Worm (Caenorhabditis elegans) whole organism, L4 larva: ENCODE data around the gene lyst-1.
A peak's percentile ranks its signal among the peaks of the same experiment; 100 is the strongest.

Experiments
- F10B5.3 ChIP-seq: sonication (generic microtip); optimal IDR thresholded peaks from 2 replicates; lab custom pipeline; 2016; ENCODE audit warnings: mild to moderate bottlenecking, missing genetic modification characterization, missing compliant biosample characterization
- F26F4.8 ChIP-seq: fragments of 200-800 bp; sonication (Bioruptor generic); conservative IDR thresholded peaks from 2 replicates; pipeline ENCODE4 v1.3.6; 2022; ENCODE audit warnings: missing genetic modification characterization, missing compliant biosample characterization
- F49E8.2 ChIP-seq: sonication (generic microtip); optimal IDR thresholded peaks from 2 replicates; lab custom pipeline; 2016; ENCODE audit warnings: missing compliant biosample characterization, mild to moderate bottlenecking, missing genetic modification characterization, borderline replicate concordance
- T20F7.1 ChIP-seq: fragments of 200-800 bp; sonication (Bioruptor generic); optimal IDR thresholded peaks from 2 replicates; lab custom pipeline; 2018; ENCODE audit warnings: mild to moderate bottlenecking, missing genetic modification characterization, missing compliant biosample characterization
- T26A8.4 ChIP-seq: fragments of 200-800 bp; sonication (Bioruptor generic); IDR thresholded peaks from 2 replicates; pipeline ENCODE4 v1.3.6; 2022; ENCODE audit warnings: missing genetic modification characterization, missing compliant biosample characterization
- Y105C5A.15 ChIP-seq: fragments of 200-800 bp; sonication (Bioruptor generic); IDR thresholded peaks from 2 replicates; pipeline ENCODE4 v1.3.6; 2022; ENCODE audit warnings: missing genetic modification characterization, missing compliant biosample characterization
- Y75B8A.6 ChIP-seq: fragments of 200-800 bp; sonication (Bioruptor generic); IDR thresholded peaks from 2 replicates; pipeline ENCODE4 v1.3.6; 2022; ENCODE audit warnings: missing genetic modification reagents, missing genetic modification characterization, missing compliant biosample characterization
- ZK337.2 ChIP-seq: fragments of 200-800 bp; sonication (Bioruptor generic); IDR thresholded peaks from 2 replicates; pipeline ENCODE4 v1.3.6; 2022; ENCODE audit warnings: missing genetic modification reagents, missing genetic modification characterization, missing compliant biosample characterization
- ZK546.5 ChIP-seq, 2 experiments: sonication (generic microtip); optimal IDR thresholded peaks; 2 replicates each; lab custom pipeline; 2017; ENCODE audit warnings: missing biosample characterization in 2 of 2, missing genetic modification characterization in 2 of 2
- aha-1 ChIP-seq: fragments of 150-350 bp; peaks from one replicate; lab custom pipeline; 2014; ENCODE audit warnings: missing biosample characterization, missing genetic modification characterization
- ama-1 ChIP-seq: fragments of 150-350 bp; optimal IDR thresholded peaks from 2 replicates; lab custom pipeline; 2014; ENCODE audit warnings: inconsistent platforms, mixed read lengths
- attf-4 ChIP-seq: sonication (generic microtip); optimal IDR thresholded peaks from 3 replicates; lab custom pipeline; 2017; ENCODE audit warnings: missing biosample characterization, missing genetic modification characterization
- ceh-44 ChIP-seq: fragments of 200-800 bp; sonication (Bioruptor generic); IDR thresholded peaks from 2 replicates; pipeline ENCODE4 v1.3.6; 2022; ENCODE audit warnings: missing genetic modification reagents, missing genetic modification characterization, missing compliant biosample characterization
- ceh-62 ChIP-seq: sonication (generic microtip); optimal IDR thresholded peaks from 2 replicates; lab custom pipeline; 2017; ENCODE audit warnings: missing biosample characterization, missing genetic modification characterization
- ces-1 ChIP-seq: fragments of 150-350 bp; sonication (generic microtip); optimal IDR thresholded peaks from 4 replicates; lab custom pipeline; 2014; ENCODE audit warnings: missing biosample characterization, missing genetic modification reagents, missing genetic modification characterization
- daf-16 ChIP-seq, 3 experiments: sonication (generic microtip); optimal IDR thresholded peaks; 2 replicates each; lab custom pipeline; 2016 to 2017; ENCODE audit warnings: missing genetic modification characterization in 3 of 3, missing genetic modification reagents in 3 of 3, mild to moderate bottlenecking in 2 of 3, missing compliant biosample characterization in 2 of 3, missing biosample characterization in 1 of 3, moderate library complexity in 1 of 3
- daf-19 ChIP-seq: fragments of 200-800 bp; sonication (Bioruptor generic); conservative IDR thresholded peaks from 2 replicates; pipeline ENCODE4 v1.3.6; 2022; ENCODE audit warnings: missing genetic modification characterization, missing compliant biosample characterization
- daf-8 ChIP-seq: fragments of 200-800 bp; sonication (Bioruptor generic); IDR thresholded peaks from 2 replicates; pipeline ENCODE4 v1.3.6; 2022; ENCODE audit warnings: missing genetic modification characterization, missing compliant biosample characterization
- egl-27 ChIP-seq: sonication (generic microtip); optimal IDR thresholded peaks from 3 replicates; lab custom pipeline; 2017; ENCODE audit warnings: missing biosample characterization, missing genetic modification reagents, missing genetic modification characterization
- gei-8 ChIP-seq: fragments of 200-800 bp; sonication (Bioruptor generic); optimal IDR thresholded peaks from 2 replicates; lab custom pipeline; 2018; ENCODE audit warnings: mild to moderate bottlenecking, missing genetic modification characterization, missing compliant biosample characterization
- hlh-11 ChIP-seq: fragments of 200-800 bp; sonication (Bioruptor generic); optimal IDR thresholded peaks from 2 replicates; lab custom pipeline; 2018; ENCODE audit warnings: mild to moderate bottlenecking, missing genetic modification characterization, missing compliant biosample characterization
- hmg-1.1 ChIP-seq: fragments of 200-800 bp; sonication (Bioruptor generic); IDR thresholded peaks from 2 replicates; pipeline ENCODE4 v1.3.6; 2022; ENCODE audit warnings: missing genetic modification reagents, missing genetic modification characterization, missing compliant biosample characterization
- lim-7 ChIP-seq: fragments of 200-800 bp; sonication (Bioruptor generic); IDR thresholded peaks from 2 replicates; pipeline ENCODE4 v1.3.6; 2022; ENCODE audit warnings: missing genetic modification characterization, missing compliant biosample characterization
- lin-1 ChIP-seq: fragments of 200-800 bp; sonication (Bioruptor generic); IDR thresholded peaks from 2 replicates; pipeline ENCODE4 v1.3.6; 2022; ENCODE audit warnings: missing genetic modification reagents, missing genetic modification characterization, missing compliant biosample characterization
- lin-13 ChIP-seq: fragments of 150-350 bp; optimal IDR thresholded peaks from 2 replicates; lab custom pipeline; 2014; ENCODE audit warnings: missing biosample characterization, missing genetic modification reagents, missing genetic modification characterization
- lin-15B ChIP-seq: fragments of 150-350 bp; sonication (generic microtip); optimal IDR thresholded peaks from 3 replicates; lab custom pipeline; 2014; ENCODE audit warnings: missing biosample characterization, missing genetic modification characterization
- lin-29 ChIP-seq: fragments of 200-800 bp; sonication (Bioruptor generic); IDR thresholded peaks from 2 replicates; pipeline ENCODE4 v1.3.6; 2022; ENCODE audit warnings: missing genetic modification reagents, missing genetic modification characterization, missing compliant biosample characterization
- lin-38 ChIP-seq: fragments of 200-800 bp; sonication (Bioruptor generic); IDR thresholded peaks from 2 replicates; pipeline ENCODE4 v1.3.6; 2022; ENCODE audit warnings: missing genetic modification reagents, missing genetic modification characterization, missing compliant biosample characterization
- lin-39 ChIP-seq: fragments of 150-350 bp; optimal IDR thresholded peaks from 2 replicates; lab custom pipeline; 2014; ENCODE audit warnings: missing biosample characterization, missing genetic modification reagents, missing genetic modification characterization
- lir-3 ChIP-seq: sonication (generic microtip); optimal IDR thresholded peaks from 2 replicates; lab custom pipeline; 2016; ENCODE audit warnings: mild to moderate bottlenecking, missing genetic modification characterization, missing compliant biosample characterization
- lsy-2 ChIP-seq, 2 experiments: fragments of 150-350 bp in 1 of 2; sonication (generic microtip) in 1 of 2; optimal IDR thresholded peaks; 2 replicates each; lab custom pipeline; 2014 to 2017; ENCODE audit warnings: missing biosample characterization in 2 of 2, missing genetic modification characterization in 2 of 2
- madf-5 ChIP-seq, 2 experiments: fragments of 200-800 bp; sonication (Bioruptor generic); IDR thresholded peaks; 2 replicates each; pipeline ENCODE4 v1.3.6; 2022; ENCODE audit warnings: missing compliant biosample characterization in 2 of 2, missing genetic modification characterization in 2 of 2
- mdl-1 ChIP-seq, 2 experiments: fragments of 150-350 bp in 1 of 2; sonication (generic microtip) in 1 of 2; optimal IDR thresholded peaks; 2 replicates each; lab custom pipeline; 2014 to 2017; ENCODE audit warnings: missing biosample characterization in 2 of 2, missing genetic modification characterization in 2 of 2
- mes-2 ChIP-seq: sonication (generic microtip); optimal IDR thresholded peaks from 2 replicates; lab custom pipeline; 2016; ENCODE audit warnings: missing genotype, mild to moderate bottlenecking, missing genetic modification characterization, missing compliant biosample characterization; ENCODE audit not compliant: poor library complexity, severe bottlenecking
- mxl-3 ChIP-seq: fragments of 200-800 bp; sonication (Bioruptor generic); optimal IDR thresholded peaks from 2 replicates; lab custom pipeline; 2018; ENCODE audit warnings: mild to moderate bottlenecking, missing genetic modification characterization, missing compliant biosample characterization
- nhr-25 ChIP-seq: sonication (generic microtip); optimal IDR thresholded peaks from 2 replicates; lab custom pipeline; 2017; ENCODE audit warnings: missing genetic modification characterization, mild to moderate bottlenecking, missing compliant biosample characterization, antibody characterized with exemption, moderate library complexity, borderline replicate concordance; ENCODE audit not compliant: insufficient read depth
- nhr-48 ChIP-seq: sonication (generic microtip); optimal IDR thresholded peaks from 2 replicates; lab custom pipeline; 2016; ENCODE audit warnings: mild to moderate bottlenecking, missing genetic modification characterization, missing compliant biosample characterization
- nhr-77 ChIP-seq: fragments of 150-350 bp; optimal IDR thresholded peaks from 2 replicates; lab custom pipeline; 2014; ENCODE audit warnings: missing biosample characterization, missing genetic modification characterization
- php-3 ChIP-seq: fragments of 200-800 bp; sonication (Bioruptor generic); IDR thresholded peaks from 2 replicates; pipeline ENCODE4 v1.3.6; 2022; ENCODE audit warnings: missing genetic modification reagents, missing genetic modification characterization, missing compliant biosample characterization
- rbr-2 ChIP-seq: sonication (generic microtip); optimal IDR thresholded peaks from 2 replicates; lab custom pipeline; 2016; ENCODE audit warnings: missing genotype, missing genetic modification characterization, missing compliant biosample characterization
- sdz-12 ChIP-seq: fragments of 200-800 bp; sonication (Bioruptor generic); optimal IDR thresholded peaks from 2 replicates; lab custom pipeline; 2018; ENCODE audit warnings: mild to moderate bottlenecking, missing genetic modification characterization, missing compliant biosample characterization
- set-16 ChIP-seq: fragments of 200-800 bp; sonication (Bioruptor generic); IDR thresholded peaks from 2 replicates; pipeline ENCODE4 v1.3.6; 2022; ENCODE audit warnings: missing genetic modification reagents, missing genetic modification characterization, missing compliant biosample characterization
- skn-1 ChIP-seq: fragments of 150-350 bp; optimal IDR thresholded peaks from 2 replicates; lab custom pipeline; 2014; ENCODE audit warnings: missing biosample characterization, missing genetic modification characterization
- spr-3 ChIP-seq: fragments of 200-800 bp; sonication (Bioruptor generic); optimal IDR thresholded peaks from 2 replicates; lab custom pipeline; 2018; ENCODE audit warnings: mild to moderate bottlenecking, missing genetic modification characterization, missing compliant biosample characterization
- tra-1 ChIP-seq: fragments of 200-800 bp; sonication (Bioruptor generic); IDR thresholded peaks from 2 replicates; pipeline ENCODE4 v1.3.6; 2022; ENCODE audit warnings: missing genetic modification reagents, missing genetic modification characterization, missing compliant biosample characterization
- unc-130 ChIP-seq: sonication (generic microtip); optimal IDR thresholded peaks from 2 replicates; lab custom pipeline; 2016; ENCODE audit warnings: missing genetic modification reagents, missing genetic modification characterization, missing compliant biosample characterization
- unc-62 ChIP-seq, 3 experiments: fragments of 150-350 bp in 1 of 3; sonication (generic microtip); optimal IDR thresholded peaks in 2 of 3; peaks in 1 of 3; 1 replicate in 1 of 3; 2 replicates in 2 of 3; lab custom pipeline; 2014 to 2017; ENCODE audit warnings: missing biosample characterization in 3 of 3, missing genetic modification characterization in 3 of 3, missing genetic modification reagents in 3 of 3, missing genotype in 1 of 3
- ztf-7 ChIP-seq: fragments of 150-350 bp; optimal IDR thresholded peaks from 2 replicates; lab custom pipeline; 2014; ENCODE audit warnings: missing biosample characterization, missing genetic modification characterization

Gene lyst-1

ce11 chrX:12171631-12172348 lies 30.8 kb upstream of the lyst-1 start, which contains the start of gene F57G12.1 (continued):
- TF ChIP-seq mxl-3 (GFP tag; lab: Kevin White, UChicago) = peak; percentile 85
- TF ChIP-seq ama-1 (lab: Kevin White, UChicago) = peak; percentile 92
- TF ChIP-seq Y105C5A.15 (GFP tag; lab: Robert Waterston, UW) = no peak
- peak in 1 of 2 experiments; percentile 100 for TF ChIP-seq unc-62 (GFP tag; optimal IDR thresholded peaks at IDR 0.05 in 1 of 2; lab: Kevin White, UChicago)
- TF ChIP-seq unc-62 (tag; optimal IDR thresholded peaks at IDR 0.05; lab: Kevin White, UChicago) = no peak
- no peak for TF ChIP-seq attf-4 (tag; lab: Kevin White, UChicago)
- peak; percentile 70 to 87 for TF ChIP-seq mdl-1 (tag; optimal IDR thresholded peaks at IDR 0.05; lab: Kevin White, UChicago)
- peak; percentile 8; the same call in 1 of the 2 replicates for TF ChIP-seq Y75B8A.6 (GFP tag; lab: Robert Waterston, UW)
- TF ChIP-seq lin-39 (tag; lab: Kevin White, UChicago) = no peak
- TF ChIP-seq mes-2 (tag; lab: Kevin White, UChicago) = peak; percentile 67
- TF ChIP-seq rbr-2 (tag; lab: Kevin White, UChicago) = peak; percentile 56
- peak; percentile 46; the same call in 1 of the 2 replicates for TF ChIP-seq lin-38 (GFP tag; lab: Robert Waterston, UW)
- TF ChIP-seq php-3 (GFP tag; lab: Robert Waterston, UW) = 0 out of 2 replicates have a peak, but pooled peaks have one; percentile 54
- TF ChIP-seq daf-19 (GFP tag; lab: Robert Waterston, UW) = no peak
- TF ChIP-seq gei-8 (GFP tag; lab: Kevin White, UChicago) = no peak
- no peak for TF ChIP-seq lin-15B
- TF ChIP-seq ztf-7 = no peak
- TF ChIP-seq unc-130 (GFP tag; lab: Kevin White, UChicago) = no peak
- TF ChIP-seq T20F7.1 (GFP tag; lab: Kevin White, UChicago) = no peak
- peak; percentile 61 for TF ChIP-seq spr-3 (GFP tag; lab: Kevin White, UChicago)
- no peak for TF ChIP-seq F10B5.3 (tag; lab: Kevin White, UChicago)
- TF ChIP-seq skn-1 (tag; lab: Kevin White, UChicago) = no peak
- peak; percentile 91 for TF ChIP-seq hmg-1.1
- TF ChIP-seq lin-29 (GFP tag; lab: Robert Waterston, UW) = no peak
- no peak for TF ChIP-seq egl-27
- peak in 1 of 2 experiments; percentile 8 for TF ChIP-seq daf-16 (GFP tag; optimal IDR thresholded peaks at IDR 0.05; lab: Kevin White, UChicago)
- peak; percentile 10 for TF ChIP-seq daf-16 (tag; optimal IDR thresholded peaks at IDR 0.05; lab: Kevin White, UChicago)
- peak; percentile 60 for TF ChIP-seq lin-13 (GFP tag; lab: Kevin White, UChicago)
- peak; percentile 34; the same call in 1 of the 2 replicates for TF ChIP-seq lin-1 (GFP tag; lab: Robert Waterston, UW)
- no peak for TF ChIP-seq ZK337.2 (GFP tag; lab: Robert Waterston, UW)
- TF ChIP-seq ceh-62 = no peak
- TF ChIP-seq lim-7 = no peak
- TF ChIP-seq set-16 = peak; percentile 98
- TF ChIP-seq tra-1 (GFP tag; lab: Robert Waterston, UW) = peak; percentile 68; the same call in 1 of the 2 replicates
- TF ChIP-seq F49E8.2 (tag; lab: Kevin White, UChicago) = no peak
- TF ChIP-seq ZK546.5 (tag; optimal IDR thresholded peaks at IDR 0.05; lab: Kevin White, UChicago) = no peak
- TF ChIP-seq lsy-2 (tag; optimal IDR thresholded peaks at IDR 0.05; lab: Kevin White, UChicago) = peak; percentile 1 to 51
- TF ChIP-seq nhr-77 (tag; lab: Kevin White, UChicago) = peak; percentile 48
- no peak for TF ChIP-seq ces-1 (GFP tag; lab: Kevin White, UChicago)
- no peak for TF ChIP-seq F26F4.8 (GFP tag; lab: Robert Waterston, UW)
- TF ChIP-seq madf-5 (GFP tag; IDR thresholded peaks at IDR 0.05; lab: Robert Waterston, UW) = no peak
- no peak for TF ChIP-seq lir-3 (tag; lab: Kevin White, UChicago)
- TF ChIP-seq sdz-12 = no peak
- TF ChIP-seq T26A8.4 = 0 out of 2 replicates have a peak, but pooled peaks have one; percentile 15
- TF ChIP-seq daf-8 (GFP tag; lab: Robert Waterston, UW) = no peak
- TF ChIP-seq ceh-44 (GFP tag; lab: Robert Waterston, UW) = no peak
- TF ChIP-seq nhr-25 = peak; percentile 86
- TF ChIP-seq hlh-11 (tag; lab: Kevin White, UChicago) = peak; percentile 87
- TF ChIP-seq aha-1 (tag; lab: Kevin White, UChicago) = peak; percentile 100
- TF ChIP-seq nhr-48 (tag; lab: Kevin White, UChicago) = peak; percentile 52
